Fruit fly (Drosophila melanogaster) whole organism, embryonic: ENCODE data around the gene Gpdh1.

ENCODE experiments used
- Aef1 ChIP-seq: fragments of 200-800 bp; sonication (Bioruptor generic); IDR thresholded peaks from 3 replicates; pipeline ENCODE4 v1.3.6; 2022; ENCODE audit warnings: missing biosample characterization, missing genetic modification characterization
- Bgb ChIP-seq: fragments of 200-800 bp; sonication (Bioruptor generic); IDR thresholded peaks from 2 replicates; pipeline ENCODE4 v1.3.6; 2022; ENCODE audit warnings: missing biosample characterization, missing genetic modification characterization; ENCODE audit not compliant: partially characterized antibody
- CG11247 ChIP-seq: fragments of 200-800 bp; sonication (Bioruptor generic); IDR thresholded peaks from 2 replicates; pipeline ENCODE4 v1.3.6; 2022; ENCODE audit warnings: missing biosample characterization, missing genetic modification characterization
- CG11456 ChIP-seq: fragments of 200-800 bp; sonication (Bioruptor generic); IDR thresholded peaks from 3 replicates; pipeline ENCODE4 v1.3.6; 2022; ENCODE audit warnings: missing biosample characterization, missing genetic modification characterization
- CG15011 ChIP-seq: fragments of 200-800 bp; sonication (Bioruptor generic); optimal IDR thresholded peaks from 3 replicates; lab custom pipeline; 2018; ENCODE audit warnings: missing biosample characterization, mild to moderate bottlenecking, missing genetic modification characterization
- CG15601 ChIP-seq: fragments of 200-800 bp; sonication (Bioruptor generic); optimal IDR thresholded peaks from 3 replicates; lab custom pipeline; 2019; ENCODE audit warnings: missing biosample characterization, mild to moderate bottlenecking, missing genetic modification characterization, moderate library complexity
- CG15696 ChIP-seq: fragments of 200-800 bp; sonication (Bioruptor generic); optimal IDR thresholded peaks from 2 replicates; lab custom pipeline; 2019; ENCODE audit warnings: missing biosample characterization, mild to moderate bottlenecking, missing genetic modification characterization, moderate library complexity
- CG1647 ChIP-seq: fragments of 200-800 bp; sonication (Bioruptor generic); optimal IDR thresholded peaks from 3 replicates; lab custom pipeline; 2016; ENCODE audit warnings: missing biosample characterization, missing genetic modification characterization
- CG17829 ChIP-seq: fragments of 200-800 bp; optimal IDR thresholded peaks from 2 replicates; lab custom pipeline; 2019; ENCODE audit warnings: missing biosample characterization, mild to moderate bottlenecking, missing genetic modification characterization, moderate library complexity
- CG18764 ChIP-seq: fragments of 200-800 bp; sonication (Bioruptor generic); optimal IDR thresholded peaks from 3 replicates; lab custom pipeline; 2016; ENCODE audit warnings: missing biosample characterization, missing genetic modification characterization
- CG2116 ChIP-seq: fragments of 200-800 bp; sonication (Bioruptor generic); optimal IDR thresholded peaks from 3 replicates; lab custom pipeline; 2018; ENCODE audit warnings: missing biosample characterization, mild to moderate bottlenecking, missing genetic modification characterization
- CG2129 ChIP-seq: fragments of 200-800 bp; sonication (Bioruptor generic); IDR thresholded peaks from 2 replicates; pipeline ENCODE4 v1.3.6; 2022; ENCODE audit warnings: missing biosample characterization, missing genetic modification characterization; ENCODE audit not compliant: partially characterized antibody
- CG2889 ChIP-seq: fragments of 200-800 bp; sonication (Bioruptor generic); IDR thresholded peaks from 3 replicates; pipeline ENCODE4 v1.3.6; 2022; ENCODE audit warnings: missing biosample characterization, missing genetic modification characterization
- CG4707 ChIP-seq: fragments of 200-800 bp; sonication (Bioruptor generic); optimal IDR thresholded peaks from 2 replicates; lab custom pipeline; 2018; ENCODE audit warnings: missing biosample characterization, mild to moderate bottlenecking, missing genetic modification characterization, moderate library complexity
- CG7372 ChIP-seq: fragments of 200-800 bp; sonication (Bioruptor generic); IDR thresholded peaks from 2 replicates; pipeline ENCODE4 v1.3.6; 2022; ENCODE audit warnings: missing biosample characterization, missing genetic modification characterization
- CG7987 ChIP-seq: fragments of 200-800 bp; sonication (Bioruptor generic); optimal IDR thresholded peaks from 2 replicates; lab custom pipeline; 2018; ENCODE audit warnings: missing biosample characterization, mild to moderate bottlenecking, missing genetic modification characterization, moderate library complexity
- CkIIα-i1 ChIP-seq: fragments of 200-800 bp; sonication (Bioruptor generic); IDR thresholded peaks from 2 replicates; pipeline ENCODE4 v1.3.6; 2022; ENCODE audit warnings: missing biosample characterization, missing genetic modification characterization
- D19B ChIP-seq: fragments of 200-800 bp; sonication (Bioruptor generic); optimal IDR thresholded peaks from 2 replicates; lab custom pipeline; 2017; ENCODE audit warnings: missing biosample characterization, mild to moderate bottlenecking, missing genetic modification characterization
- Dfd ChIP-seq, 2 experiments: fragments of >200 bp; optimal IDR thresholded peaks; 2 replicates each; lab custom pipeline; 2017; ENCODE audit warnings: missing biosample characterization in 2 of 2, missing genetic modification characterization in 2 of 2
- Dip3 ChIP-seq: fragments of 200-800 bp; sonication (Bioruptor generic); optimal IDR thresholded peaks from 3 replicates; lab custom pipeline; 2016; ENCODE audit warnings: missing biosample characterization, missing genetic modification characterization
- Hand ChIP-seq: fragments of 200-800 bp; sonication (Bioruptor generic); optimal IDR thresholded peaks from 2 replicates; lab custom pipeline; 2017; ENCODE audit warnings: mild to moderate bottlenecking, missing biosample characterization, missing genetic modification reagents, missing genetic modification characterization
- Hr3 ChIP-seq: fragments of 200-800 bp; sonication (Bioruptor generic); optimal IDR thresholded peaks from 3 replicates; lab custom pipeline; 2016; ENCODE audit warnings: missing biosample characterization, missing genetic modification characterization
- Hsf ChIP-seq: fragments of 200-800 bp; sonication (Bioruptor generic); optimal IDR thresholded peaks from 3 replicates; lab custom pipeline; 2016; ENCODE audit warnings: missing biosample characterization, missing genetic modification characterization
- MTF-1 ChIP-seq: fragments of 200-800 bp; sonication (Bioruptor generic); optimal IDR thresholded peaks from 2 replicates; lab custom pipeline; 2018; ENCODE audit warnings: missing biosample characterization, mild to moderate bottlenecking, missing genetic modification characterization, borderline replicate concordance
- Max ChIP-seq: fragments of 200-800 bp; sonication (Bioruptor generic); optimal IDR thresholded peaks from 2 replicates; lab custom pipeline; 2016; ENCODE audit warnings: missing biosample characterization, mild to moderate bottlenecking, missing genetic modification characterization
- NC2β ChIP-seq: fragments of 200-800 bp; sonication (Bioruptor generic); optimal IDR thresholded peaks from 2 replicates; lab custom pipeline; 2016; ENCODE audit warnings: missing biosample characterization, missing genetic modification characterization
- NK7.1 ChIP-seq: fragments of 200-800 bp; sonication (Bioruptor generic); optimal IDR thresholded peaks from 3 replicates; lab custom pipeline; 2016; ENCODE audit warnings: missing biosample characterization, missing genetic modification characterization
- Nf-YB ChIP-seq: fragments of 200-800 bp; sonication (Bioruptor generic); optimal IDR thresholded peaks from 3 replicates; lab custom pipeline; 2019; ENCODE audit warnings: missing biosample characterization, mild to moderate bottlenecking, missing genetic modification characterization, moderate library complexity
- caup ChIP-seq: fragments of 200-800 bp; sonication (Bioruptor generic); optimal IDR thresholded peaks from 3 replicates; lab custom pipeline; 2017; ENCODE audit warnings: missing biosample characterization, mild to moderate bottlenecking, missing genetic modification characterization, moderate library complexity; ENCODE audit not compliant: severe bottlenecking
- corto ChIP-seq: fragments of 200-800 bp; sonication (Bioruptor generic); optimal IDR thresholded peaks from 2 replicates; lab custom pipeline; 2016; ENCODE audit warnings: missing biosample characterization, mild to moderate bottlenecking, missing genetic modification characterization, moderate library complexity
- disco-r ChIP-seq: fragments of 200-800 bp; sonication (Bioruptor generic); optimal IDR thresholded peaks from 2 replicates; lab custom pipeline; 2016; ENCODE audit warnings: missing biosample characterization, missing genetic modification characterization
- ems ChIP-seq: fragments of 200-800 bp; sonication (Bioruptor generic); optimal IDR thresholded peaks from 3 replicates; lab custom pipeline; 2016; ENCODE audit warnings: missing biosample characterization, missing genetic modification characterization
- ewg ChIP-seq: fragments of 200-800 bp; sonication (Bioruptor generic); optimal IDR thresholded peaks from 3 replicates; lab custom pipeline; 2017; ENCODE audit warnings: mild to moderate bottlenecking, missing biosample characterization, missing genetic modification reagents, missing genetic modification characterization
- ftz-f1 ChIP-seq: fragments of 200-800 bp; sonication (Bioruptor generic); optimal IDR thresholded peaks from 2 replicates; lab custom pipeline; 2016; ENCODE audit warnings: missing biosample characterization, missing genetic modification characterization
- gcm ChIP-seq: fragments of 200-800 bp; sonication (Bioruptor generic); optimal IDR thresholded peaks from 2 replicates; lab custom pipeline; 2019; ENCODE audit warnings: missing biosample characterization, mild to moderate bottlenecking, missing genetic modification characterization, moderate library complexity
- gsb ChIP-seq: fragments of 200-800 bp; sonication (Bioruptor generic); IDR thresholded peaks from 2 replicates; pipeline ENCODE4 v1.3.6; 2022; ENCODE audit warnings: missing biosample characterization, missing genetic modification characterization
- h ChIP-seq: fragments of >200 bp; optimal IDR thresholded peaks from 2 replicates; lab custom pipeline; 2017
- hb ChIP-seq: fragments of 200-800 bp; sonication (Bioruptor generic); IDR thresholded peaks from 3 replicates; pipeline ENCODE4 v1.3.6; 2022; ENCODE audit warnings: missing biosample characterization, missing genetic modification characterization; ENCODE audit not compliant: partially characterized antibody
- her ChIP-seq: fragments of 200-800 bp; sonication (Bioruptor generic); optimal IDR thresholded peaks from 2 replicates; lab custom pipeline; 2016; ENCODE audit warnings: missing biosample characterization, missing genetic modification characterization
- inv ChIP-seq: fragments of 200-800 bp; sonication (Bioruptor generic); IDR thresholded peaks from 2 replicates; pipeline ENCODE4 v1.3.6; 2022; ENCODE audit warnings: missing biosample characterization, missing genetic modification characterization; ENCODE audit not compliant: partially characterized antibody
- onecut ChIP-seq: fragments of 200-800 bp; sonication (Bioruptor generic); IDR thresholded peaks from 2 replicates; pipeline ENCODE4 v1.3.6; 2022; ENCODE audit warnings: missing biosample characterization, missing genetic modification characterization
- peb ChIP-seq: fragments of 200-800 bp; sonication (Bioruptor generic); IDR thresholded peaks from 2 replicates; pipeline ENCODE4 v1.3.6; 2022; ENCODE audit warnings: missing biosample characterization, missing genetic modification characterization
- pfk ChIP-seq: fragments of 200-800 bp; sonication (Bioruptor generic); optimal IDR thresholded peaks from 2 replicates; lab custom pipeline; 2018; ENCODE audit warnings: missing biosample characterization, mild to moderate bottlenecking, missing genetic modification characterization, moderate library complexity
- rib ChIP-seq: fragments of 200-800 bp; sonication (Bioruptor generic); IDR thresholded peaks from 2 replicates; pipeline ENCODE4 v1.3.6; 2022; ENCODE audit warnings: missing biosample characterization, missing genetic modification characterization
- salm ChIP-seq: fragments of 200-800 bp; sonication (Bioruptor generic); optimal IDR thresholded peaks from 2 replicates; lab custom pipeline; 2018; ENCODE audit warnings: missing biosample characterization, mild to moderate bottlenecking, missing genetic modification characterization
- scrt ChIP-seq: fragments of 200-800 bp; sonication (Bioruptor generic); optimal IDR thresholded peaks from 2 replicates; lab custom pipeline; 2018; ENCODE audit warnings: missing biosample characterization, mild to moderate bottlenecking, missing genetic modification characterization, moderate library complexity
- slbo ChIP-seq: fragments of 200-800 bp; sonication (Bioruptor generic); IDR thresholded peaks from 2 replicates; pipeline ENCODE4 v1.3.6; 2022; ENCODE audit warnings: missing biosample characterization, missing genetic modification characterization
- ssp ChIP-seq: fragments of 200-800 bp; sonication (Bioruptor generic); IDR thresholded peaks from 2 replicates; pipeline ENCODE4 v1.3.6; 2022; ENCODE audit warnings: missing biosample characterization, missing genetic modification characterization
- sug ChIP-seq: fragments of 200-800 bp; optimal IDR thresholded peaks from 2 replicates; lab custom pipeline; 2019; ENCODE audit warnings: missing biosample characterization, mild to moderate bottlenecking, missing genetic modification characterization, moderate library complexity
- tio ChIP-seq: fragments of 200-800 bp; sonication (Bioruptor generic); optimal IDR thresholded peaks from 2 replicates; lab custom pipeline; 2017; ENCODE audit warnings: missing biosample characterization, missing genetic modification characterization, inconsistent platforms
- wek ChIP-seq: fragments of 200-800 bp; sonication (Bioruptor generic); optimal IDR thresholded peaks from 3 replicates; lab custom pipeline; 2018; ENCODE audit warnings: missing biosample characterization, mild to moderate bottlenecking, missing genetic modification characterization, moderate library complexity

Gpdh1 gene

DNA sequence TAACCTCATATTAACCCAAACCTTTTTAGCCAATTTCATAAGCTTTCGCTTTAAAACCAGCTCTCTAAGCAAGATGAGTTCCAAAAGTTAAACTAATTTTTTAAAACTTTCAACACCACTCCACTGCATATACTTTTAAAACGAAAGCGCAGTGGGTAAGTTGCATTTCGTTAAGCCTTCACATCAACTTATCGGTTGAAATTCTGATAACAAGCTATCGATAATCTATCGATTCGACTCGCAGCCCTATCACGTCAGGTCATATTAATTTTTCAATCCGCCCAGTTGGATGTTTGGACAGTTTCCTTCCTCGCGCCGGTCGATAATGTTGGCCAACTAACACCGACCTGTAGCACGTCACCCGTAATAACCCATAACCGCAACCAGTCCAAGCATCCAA, 42.7 kb downstream of the Gpdh1 start, which contains the start of gene ifc (continued):
- TF ChIP-seq CkIIα-i1 (GFP tag; lab: Robert Waterston, UW) (no peak), D19B (peak; percentile 21), hb (GFP tag; lab: Robert Waterston, UW) (no peak), CG2889 (GFP tag; lab: Robert Waterston, UW) (no peak), peb (GFP tag; lab: Robert Waterston, UW) (no peak), Bgb (GFP tag; lab: Robert Waterston, UW) (no peak), Hsf (GFP tag; lab: Kevin White, UChicago) (peak; percentile 55), Nf-YB (GFP tag; lab: Kevin White, UChicago) (peak; percentile 19), MTF-1 (GFP tag; lab: Kevin White, UChicago) (no peak), CG15601 (tag; lab: Kevin White, UChicago) (peak; percentile 72), CG15011 (no peak), sug (tag; lab: Kevin White, UChicago) (peak; percentile 60), CG11247 (GFP tag; lab: Robert Waterston, UW) (no peak), caup (GFP tag; lab: Kevin White, UChicago) (peak; percentile 17), pfk (GFP tag; lab: Kevin White, UChicago) (peak; percentile 36), rib (GFP tag; lab: Robert Waterston, UW) (no peak), h (lab: Kevin White, UChicago) (no peak), corto (GFP tag; lab: Kevin White, UChicago) (no peak), CG17829 (tag; lab: Kevin White, UChicago) (peak; percentile 82), salm (tag; lab: Kevin White, UChicago) (no peak), wek (peak; percentile 30), Hand (GFP tag; lab: Kevin White, UChicago) (no peak), Hr3 (peak; percentile 30), CG15696 (peak; percentile 40), her (GFP tag; lab: Kevin White, UChicago) (peak; percentile 71), ewg (GFP tag; lab: Kevin White, UChicago) (peak; percentile 49), onecut (GFP tag; lab: Robert Waterston, UW) (no peak; the same call in none of the 2 replicates), CG11456 (GFP tag; lab: Robert Waterston, UW) (no peak), CG2116 (peak; percentile 69), disco-r (GFP tag; lab: Kevin White, UChicago) (peak; percentile 19), CG7372 (GFP tag; lab: Robert Waterston, UW) (no peak), ems (GFP tag; lab: Kevin White, UChicago) (peak; percentile 38), CG1647 (GFP tag; lab: Kevin White, UChicago) (peak; percentile 37), CG7987 (peak; percentile 6), tio (GFP tag; lab: Kevin White, UChicago) (no peak), gsb (no peak), ssp (GFP tag; lab: Robert Waterston, UW) (no peak), Dfd (GFP tag; optimal IDR thresholded peaks at IDR 0.05; lab: Kevin White, UChicago) (peak in 1 of 2 experiments; percentile 80), NC2β (GFP tag; lab: Kevin White, UChicago) (peak; percentile 55), CG18764 (GFP tag; lab: Kevin White, UChicago) (peak; percentile 40), inv (GFP tag; lab: Robert Waterston, UW) (no peak), Aef1 (GFP tag; lab: Robert Waterston, UW) (no peak), slbo (GFP tag; lab: Robert Waterston, UW) (no peak), gcm (GFP tag; lab: Kevin White, UChicago) (no peak), ftz-f1 (GFP tag; lab: Kevin White, UChicago) (no peak), scrt (GFP tag; lab: Kevin White, UChicago) (peak; percentile 62), CG2129 (no peak), Dip3 (GFP tag; lab: Kevin White, UChicago) (peak; percentile 51), NK7.1 (GFP tag; lab: Kevin White, UChicago) (no peak), CG4707 (no peak), Max (GFP tag; lab: Kevin White, UChicago) (peak; percentile 50)
